Worm (Caenorhabditis elegans): ENCODE measurements around the gene flr-4.

DNA sequence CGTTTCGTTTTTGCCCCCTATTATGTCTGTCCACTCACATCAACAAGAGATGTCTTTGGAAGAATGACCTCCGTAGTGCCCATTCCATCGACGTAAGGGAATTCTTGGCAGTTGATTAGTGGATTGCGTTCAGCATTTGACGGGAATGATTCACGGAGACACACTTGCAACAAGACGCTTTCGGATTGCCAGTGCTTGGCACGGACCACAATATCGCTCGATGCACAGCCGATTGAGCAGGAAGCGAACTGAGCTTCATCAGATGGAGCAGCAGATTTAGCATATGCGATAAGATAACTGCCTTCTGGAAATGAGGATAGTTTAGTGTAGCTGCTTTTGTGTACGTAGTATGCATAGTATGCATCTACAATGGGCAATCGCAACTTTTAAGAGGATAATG lies 14.3 kb downstream of the flr-4 start:
- TF ChIP-seq unc-130 (tag; optimal IDR thresholded peaks at IDR 0.05) (no peak), fkh-10 (GFP tag; optimal IDR thresholded peaks at IDR 0.05) (no peak)

Data from whole organism, L1 larva.